Fruit fly (Drosophila melanogaster): Measurements from ENCODE around the gene CG31457.
A peak's percentile ranks its signal among the peaks of the same experiment; 100 is the strongest.

Gene CG31457

dm6 chr3R:23127796-23128195 lies at the start of gene CG31457:
CG31457 (minus strand) TSS chr3R:23127981.
- TF ChIP-seq HmgZ (tag; optimal IDR thresholded peaks at IDR 0.05) = peak; percentile 77
- TF ChIP-seq Ets97D (GFP tag; optimal IDR thresholded peaks at IDR 0.05) = peak; percentile 64
- TF ChIP-seq CG15514 (GFP tag; optimal IDR thresholded peaks at IDR 0.05) = peak; percentile 47
- peak; percentile 60; the same call in 1 of the 3 replicates for TF ChIP-seq mld (GFP tag; IDR thresholded peaks at IDR 0.05; ENCODE audit: partially characterized antibody)
- peak; percentile 89 for TF ChIP-seq unc-4 (GFP tag; IDR thresholded peaks at IDR 0.05; ENCODE audit: partially characterized antibody)
- TF ChIP-seq Doc2 (GFP tag; IDR thresholded peaks at IDR 0.05) = no peak
- TF ChIP-seq CG34224 (GFP tag; IDR thresholded peaks at IDR 0.05; ENCODE audit: partially characterized antibody) = peak; percentile 83
- peak; percentile 85 for TF ChIP-seq stwl (tag; optimal IDR thresholded peaks at IDR 0.05)
- no peak for TF ChIP-seq CG15479 (GFP tag; optimal IDR thresholded peaks at IDR 0.05)
- TF ChIP-seq CG2116 (GFP tag; optimal IDR thresholded peaks at IDR 0.05) = peak; percentile 64
- TF ChIP-seq MESR4 (GFP tag; optimal IDR thresholded peaks at IDR 0.05) = peak; percentile 50
- peak; percentile 78 for TF ChIP-seq MBD-R2 (GFP tag; IDR thresholded peaks at IDR 0.05)
- TF ChIP-seq Sin3A (optimal IDR thresholded peaks at IDR 0.05) = peak; percentile 70
- no peak for TF ChIP-seq Chrac-16 (GFP tag; optimal IDR thresholded peaks at IDR 0.05)
- TF ChIP-seq CG4328 (GFP tag; optimal IDR thresholded peaks at IDR 0.05) = no peak
- peak; percentile 76 for TF ChIP-seq knrl (GFP tag; IDR thresholded peaks at IDR 0.05; ENCODE audit: partially characterized antibody)
- TF ChIP-seq Neu2 (GFP tag; optimal IDR thresholded peaks at IDR 0.05; ENCODE audit: borderline replicate concordance) = no peak
- TF ChIP-seq CG13424 (tag; optimal IDR thresholded peaks at IDR 0.05) = no peak
- TF ChIP-seq CoRest (tag; optimal IDR thresholded peaks at IDR 0.05) = peak; percentile 21
- peak; percentile 93 for TF ChIP-seq CG13287 (GFP tag; IDR thresholded peaks at IDR 0.05; ENCODE audit: partially characterized antibody)
- TF ChIP-seq CG14860 (GFP tag; IDR thresholded peaks at IDR 0.05; ENCODE audit: partially characterized antibody) = peak; percentile 55; the same call in 2 of the 3 replicates
- TF ChIP-seq Sry-β (GFP tag; optimal IDR thresholded peaks at IDR 0.05) = peak; percentile 43
- peak; percentile 83 for TF ChIP-seq Doc3 (GFP tag; IDR thresholded peaks at IDR 0.05; ENCODE audit: partially characterized antibody)
- peak; percentile 84; the same call in 2 of the 4 replicates for TF ChIP-seq chinmo (GFP tag; IDR thresholded peaks at IDR 0.05; ENCODE audit: partially characterized antibody)
- TF ChIP-seq CG1603 (tag; optimal IDR thresholded peaks at IDR 0.05) = peak; percentile 82
- no peak for TF ChIP-seq CG11398 (GFP tag; optimal IDR thresholded peaks at IDR 0.05)
- peak; percentile 50; the same call in 2 of the 3 replicates for TF ChIP-seq zen2 (GFP tag; IDR thresholded peaks at IDR 0.05; ENCODE audit: partially characterized antibody)
- peak; percentile 81 for TF ChIP-seq Opbp (GFP tag; IDR thresholded peaks at IDR 0.05; ENCODE audit: partially characterized antibody)
- TF ChIP-seq nerfin-1 (tag; optimal IDR thresholded peaks at IDR 0.05) = peak; percentile 91
- peak; percentile 80 for TF ChIP-seq CG16813 (GFP tag; IDR thresholded peaks at IDR 0.05; ENCODE audit: partially characterized antibody)
- no peak for TF ChIP-seq CG2875 (GFP tag; optimal IDR thresholded peaks at IDR 0.05)
- TF ChIP-seq Stat92E (GFP tag; optimal IDR thresholded peaks at IDR 0.05) = peak in 1 of 3 experiments; percentile 33
- TF ChIP-seq nmo (GFP tag; optimal IDR thresholded peaks at IDR 0.05) = peak; percentile 55
- TF ChIP-seq MTF-1 (GFP tag; optimal IDR thresholded peaks at IDR 0.05; ENCODE audit: borderline replicate concordance) = no peak
- peak; percentile 16 for TF ChIP-seq CG2120 (GFP tag; optimal IDR thresholded peaks at IDR 0.05)
- peak; percentile 22 for TF ChIP-seq CG17186 (GFP tag; optimal IDR thresholded peaks at IDR 0.05)
- TF ChIP-seq Ets65A (GFP tag) = peak; percentile 55
- peak; percentile 73; the same call in 1 of the 2 replicates for TF ChIP-seq sna (GFP tag; IDR thresholded peaks at IDR 0.05; ENCODE audit: partially characterized antibody)
- peak; percentile 35 for TF ChIP-seq Myb (GFP tag; optimal IDR thresholded peaks at IDR 0.05)
- TF ChIP-seq CG7987 (GFP tag; optimal IDR thresholded peaks at IDR 0.05) = no peak
- peak; percentile 19 for TF ChIP-seq CG2712 (tag; optimal IDR thresholded peaks at IDR 0.05)
- no peak for TF ChIP-seq CG33557 (GFP tag; optimal IDR thresholded peaks at IDR 0.05)
- no peak for TF ChIP-seq CG6689 (GFP tag; IDR thresholded peaks at IDR 0.05)
- TF ChIP-seq danr (GFP tag; IDR thresholded peaks at IDR 0.05) = no peak
- TF ChIP-seq CG4282 (GFP tag; optimal IDR thresholded peaks at IDR 0.05) = no peak
- TF ChIP-seq NfI (GFP tag; optimal IDR thresholded peaks at IDR 0.05) = peak; percentile 15
- TF ChIP-seq inv (GFP tag; IDR thresholded peaks at IDR 0.05; ENCODE audit: partially characterized antibody) = peak; percentile 76
